Fruit fly (Drosophila melanogaster): ENCODE measurements around the gene CG3842.
A peak's percentile ranks its signal among the peaks of the same experiment; 100 is the strongest.

Gene CG3842

dm6 chrX:6346926-6347367 lies 9.4 kb downstream of the CG3842 start, which contains the start of gene CG3847 (continued):
- TF ChIP-seq NfI (GFP tag; optimal IDR thresholded peaks at IDR 0.05) (peak; percentile 53), CG34224 (GFP tag; IDR thresholded peaks at IDR 0.05; ENCODE audit: partially characterized antibody) (peak; percentile 43; the same call in 1 of the 3 replicates), dm (GFP tag; optimal IDR thresholded peaks at IDR 0.05) (peak; percentile 65), CG4730 (GFP tag; IDR thresholded peaks at IDR 0.05) (no peak), Doc2 (GFP tag; IDR thresholded peaks at IDR 0.05) (no peak), chn (GFP tag; optimal IDR thresholded peaks at IDR 0.05) (peak; percentile 20), jing (GFP tag; optimal IDR thresholded peaks at IDR 0.05) (no peak), bigmax (GFP tag; optimal IDR thresholded peaks at IDR 0.05) (no peak), Poxn (GFP tag; IDR thresholded peaks at IDR 0.05) (no peak), D19A (tag; optimal IDR thresholded peaks at IDR 0.05) (no peak), Dref (GFP tag; IDR thresholded peaks at IDR 0.05) (peak; percentile 96), Gsc (GFP tag; IDR thresholded peaks at IDR 0.05) (no peak), mam (GFP tag; optimal IDR thresholded peaks at IDR 0.05) (peak; percentile 48), Side (GFP tag; optimal IDR thresholded peaks at IDR 0.05) (no peak), CG3726 (GFP tag; IDR thresholded peaks at IDR 0.05) (no peak), croc (GFP tag; conservative IDR thresholded peaks at IDR 0.05) (no peak), caup (GFP tag; optimal IDR thresholded peaks at IDR 0.05; ENCODE audit: severe bottlenecking) (peak; percentile 8), wdn (GFP tag; IDR thresholded peaks at IDR 0.05) (0 out of 2 replicates have a peak, but pooled peaks have one; percentile 25), her (GFP tag; optimal IDR thresholded peaks at IDR 0.05) (peak; percentile 70), CHES-1-like (GFP tag; optimal IDR thresholded peaks at IDR 0.05) (peak; percentile 66), Hsf (GFP tag; optimal IDR thresholded peaks at IDR 0.05) (peak; percentile 25), bbx (GFP tag; IDR thresholded peaks at IDR 0.05; ENCODE audit: partially characterized antibody) (peak; percentile 74), CG1529 (GFP tag; optimal IDR thresholded peaks at IDR 0.05) (no peak), Ravus (GFP tag; IDR thresholded peaks at IDR 0.05) (no peak), CG4328 (GFP tag; optimal IDR thresholded peaks at IDR 0.05) (no peak), tin (GFP tag; optimal IDR thresholded peaks at IDR 0.05) (peak; percentile 12), zen2 (GFP tag; IDR thresholded peaks at IDR 0.05; ENCODE audit: partially characterized antibody) (no peak; the same call in 2 of the 3 replicates), lab (GFP tag; optimal IDR thresholded peaks at IDR 0.05) (peak; percentile 52), CG11093 (GFP tag; IDR thresholded peaks at IDR 0.05) (no peak), Atf-2 (GFP tag; optimal IDR thresholded peaks at IDR 0.05) (no peak), CG7963 (GFP tag; IDR thresholded peaks at IDR 0.05; ENCODE audit: partially characterized antibody) (no peak), Blimp-1 (GFP tag; optimal IDR thresholded peaks at IDR 0.05) (no peak), CG17802 (tag; optimal IDR thresholded peaks at IDR 0.05) (no peak), pfk (GFP tag; optimal IDR thresholded peaks at IDR 0.05) (peak; percentile 33), ab (GFP tag; optimal IDR thresholded peaks at IDR 0.05) (no peak), maf-S (GFP tag; optimal IDR thresholded peaks at IDR 0.05) (peak; percentile 34), ara (GFP tag; IDR thresholded peaks at IDR 0.05) (no peak), en (GFP tag; optimal IDR thresholded peaks at IDR 0.05) (no peak), Dfd (GFP tag; optimal IDR thresholded peaks at IDR 0.05) (no peak), CG2120 (GFP tag; optimal IDR thresholded peaks at IDR 0.05) (peak; percentile 51), CG1792 (GFP tag; optimal IDR thresholded peaks at IDR 0.05) (no peak), trh (GFP tag; optimal IDR thresholded peaks at IDR 0.05) (no peak), kay (GFP tag; optimal IDR thresholded peaks at IDR 0.05) (no peak), Hand (GFP tag; optimal IDR thresholded peaks at IDR 0.05) (no peak), row (GFP tag; IDR thresholded peaks at IDR 0.05) (peak; percentile 48; the same call in 1 of the 3 replicates), CG8089 (GFP tag; optimal IDR thresholded peaks at IDR 0.05) (peak; percentile 18), CG3163 (GFP tag; optimal IDR thresholded peaks at IDR 0.05) (peak; percentile 30), CG18764 (GFP tag; optimal IDR thresholded peaks at IDR 0.05) (no peak), sens-2 (GFP tag; IDR thresholded peaks at IDR 0.05) (no peak), CG9215 (GFP tag; IDR thresholded peaks at IDR 0.05) (no peak), Stat92E (GFP tag; optimal IDR thresholded peaks at IDR 0.05) (peak in 1 of 3 experiments; percentile 37)

Data from whole organism, embryonic.